Worm (Caenorhabditis elegans) whole organism, L4 larva: ENCODE measurements around the gene efa-6.
A peak's percentile ranks its signal among the peaks of the same experiment; 100 is the strongest.

Experiments
- F10B5.3 ChIP-seq: sonication (generic microtip); optimal IDR thresholded peaks from 2 replicates; lab custom pipeline; 2016; ENCODE audit warnings: mild to moderate bottlenecking, missing genetic modification characterization, missing compliant biosample characterization
- F44E2.7 ChIP-seq: fragments of 200-800 bp; sonication (Bioruptor generic); IDR thresholded peaks from 2 replicates; pipeline ENCODE4 v2.1.2; 2022; ENCODE audit warnings: missing genetic modification characterization, missing compliant biosample characterization
- F49E8.2 ChIP-seq: sonication (generic microtip); optimal IDR thresholded peaks from 2 replicates; lab custom pipeline; 2016; ENCODE audit warnings: missing compliant biosample characterization, mild to moderate bottlenecking, missing genetic modification characterization, borderline replicate concordance
- T20F7.1 ChIP-seq: fragments of 200-800 bp; sonication (Bioruptor generic); optimal IDR thresholded peaks from 2 replicates; lab custom pipeline; 2018; ENCODE audit warnings: mild to moderate bottlenecking, missing genetic modification characterization, missing compliant biosample characterization
- Y105C5A.15 ChIP-seq: fragments of 200-800 bp; sonication (Bioruptor generic); IDR thresholded peaks from 2 replicates; pipeline ENCODE4 v1.3.6; 2022; ENCODE audit warnings: missing genetic modification characterization, missing compliant biosample characterization
- Y48G9A.11 ChIP-seq: fragments of 200-800 bp; sonication (Bioruptor generic); IDR thresholded peaks from 2 replicates; pipeline ENCODE4 v1.3.6; 2022; ENCODE audit warnings: missing genetic modification reagents, missing genetic modification characterization, missing compliant biosample characterization
- aly-2 ChIP-seq: sonication (generic microtip); optimal IDR thresholded peaks from 2 replicates; lab custom pipeline; 2018; ENCODE audit warnings: missing biosample characterization, missing genetic modification characterization
- ceh-28 ChIP-seq: fragments of 150-350 bp; optimal IDR thresholded peaks from 2 replicates; lab custom pipeline; 2014; ENCODE audit warnings: missing biosample characterization, missing genetic modification reagents, missing genetic modification characterization
- ceh-44 ChIP-seq: fragments of 200-800 bp; sonication (Bioruptor generic); IDR thresholded peaks from 2 replicates; pipeline ENCODE4 v1.3.6; 2022; ENCODE audit warnings: missing genetic modification reagents, missing genetic modification characterization, missing compliant biosample characterization
- cey-2 ChIP-seq: sonication (generic microtip); optimal IDR thresholded peaks from 3 replicates; lab custom pipeline; 2017; ENCODE audit warnings: missing genetic modification characterization, mild to moderate bottlenecking, missing compliant biosample characterization, antibody characterized with exemption, borderline replicate concordance; ENCODE audit not compliant: insufficient read depth
- ctbp-1 ChIP-seq: fragments of 200-800 bp; sonication (Bioruptor generic); IDR thresholded peaks from 2 replicates; pipeline ENCODE4 v1.3.6; 2022; ENCODE audit warnings: missing genetic modification reagents, missing genetic modification characterization, missing compliant biosample characterization
- daf-8 ChIP-seq: fragments of 200-800 bp; sonication (Bioruptor generic); IDR thresholded peaks from 2 replicates; pipeline ENCODE4 v1.3.6; 2022; ENCODE audit warnings: missing genetic modification characterization, missing compliant biosample characterization
- dpl-1 ChIP-seq: fragments of 150-350 bp; optimal IDR thresholded peaks from 2 replicates; lab custom pipeline; 2014; ENCODE audit warnings: missing biosample characterization, missing genetic modification reagents, missing genetic modification characterization
- egl-27 ChIP-seq: sonication (generic microtip); optimal IDR thresholded peaks from 3 replicates; lab custom pipeline; 2017; ENCODE audit warnings: missing biosample characterization, missing genetic modification reagents, missing genetic modification characterization
- fkh-10 ChIP-seq: fragments of 150-350 bp; optimal IDR thresholded peaks from 2 replicates; lab custom pipeline; 2014; ENCODE audit warnings: missing biosample characterization, missing genetic modification reagents, missing genetic modification characterization
- gei-8 ChIP-seq: fragments of 200-800 bp; sonication (Bioruptor generic); optimal IDR thresholded peaks from 2 replicates; lab custom pipeline; 2018; ENCODE audit warnings: mild to moderate bottlenecking, missing genetic modification characterization, missing compliant biosample characterization
- hif-1 ChIP-seq, 2 experiments: sonication (generic microtip); optimal IDR thresholded peaks; 2 replicates each; lab custom pipeline; 2016 to 2017; ENCODE audit warnings: missing compliant biosample characterization in 2 of 2, missing genetic modification characterization in 2 of 2, missing genetic modification reagents in 2 of 2, missing genotype in 2 of 2, mild to moderate bottlenecking in 1 of 2
- hlh-11 ChIP-seq: fragments of 200-800 bp; sonication (Bioruptor generic); optimal IDR thresholded peaks from 2 replicates; lab custom pipeline; 2018; ENCODE audit warnings: mild to moderate bottlenecking, missing genetic modification characterization, missing compliant biosample characterization
- hlh-30 ChIP-seq: sonication (generic microtip); optimal IDR thresholded peaks from 2 replicates; lab custom pipeline; 2017; ENCODE audit warnings: antibody characterized with exemption, mild to moderate bottlenecking, missing genetic modification characterization, missing compliant biosample characterization; ENCODE audit not compliant: insufficient read depth
- hmg-1.1 ChIP-seq: fragments of 200-800 bp; sonication (Bioruptor generic); IDR thresholded peaks from 2 replicates; pipeline ENCODE4 v1.3.6; 2022; ENCODE audit warnings: missing genetic modification reagents, missing genetic modification characterization, missing compliant biosample characterization
- lin-1 ChIP-seq: fragments of 200-800 bp; sonication (Bioruptor generic); IDR thresholded peaks from 2 replicates; pipeline ENCODE4 v1.3.6; 2022; ENCODE audit warnings: missing genetic modification reagents, missing genetic modification characterization, missing compliant biosample characterization
- lin-13 ChIP-seq: fragments of 150-350 bp; optimal IDR thresholded peaks from 2 replicates; lab custom pipeline; 2014; ENCODE audit warnings: missing biosample characterization, missing genetic modification reagents, missing genetic modification characterization
- lin-39 ChIP-seq: fragments of 150-350 bp; optimal IDR thresholded peaks from 2 replicates; lab custom pipeline; 2014; ENCODE audit warnings: missing biosample characterization, missing genetic modification reagents, missing genetic modification characterization
- lsy-2 ChIP-seq, 2 experiments: fragments of 150-350 bp in 1 of 2; sonication (generic microtip) in 1 of 2; optimal IDR thresholded peaks; 2 replicates each; lab custom pipeline; 2014 to 2017; ENCODE audit warnings: missing biosample characterization in 2 of 2, missing genetic modification characterization in 2 of 2
- madf-5 ChIP-seq, 2 experiments: fragments of 200-800 bp; sonication (Bioruptor generic); IDR thresholded peaks; 2 replicates each; pipeline ENCODE4 v1.3.6; 2022; ENCODE audit warnings: missing compliant biosample characterization in 2 of 2, missing genetic modification characterization in 2 of 2
- madf-9 ChIP-seq: fragments of 200-800 bp; sonication (Bioruptor generic); conservative IDR thresholded peaks from 2 replicates; pipeline ENCODE4 v1.3.6; 2022; ENCODE audit warnings: missing genetic modification reagents, missing genetic modification characterization, missing compliant biosample characterization
- mdl-1 ChIP-seq, 2 experiments: fragments of 150-350 bp in 1 of 2; sonication (generic microtip) in 1 of 2; optimal IDR thresholded peaks; 2 replicates each; lab custom pipeline; 2014 to 2017; ENCODE audit warnings: missing biosample characterization in 2 of 2, missing genetic modification characterization in 2 of 2
- mep-1 ChIP-seq: fragments of 150-350 bp; sonication (generic microtip); optimal IDR thresholded peaks from 3 replicates; lab custom pipeline; 2014; ENCODE audit warnings: missing biosample characterization, missing genetic modification characterization
- mes-2 ChIP-seq: sonication (generic microtip); optimal IDR thresholded peaks from 2 replicates; lab custom pipeline; 2016; ENCODE audit warnings: missing genotype, mild to moderate bottlenecking, missing genetic modification characterization, missing compliant biosample characterization; ENCODE audit not compliant: poor library complexity, severe bottlenecking
- mxl-2 ChIP-seq: fragments of 200-800 bp; sonication (Bioruptor generic); conservative IDR thresholded peaks from 2 replicates; pipeline ENCODE4 v1.3.6; 2022; ENCODE audit warnings: missing genetic modification reagents, missing genetic modification characterization, missing compliant biosample characterization
- mxl-3 ChIP-seq: fragments of 200-800 bp; sonication (Bioruptor generic); optimal IDR thresholded peaks from 2 replicates; lab custom pipeline; 2018; ENCODE audit warnings: mild to moderate bottlenecking, missing genetic modification characterization, missing compliant biosample characterization
- nhr-11 ChIP-seq: fragments of 150-350 bp; optimal IDR thresholded peaks from 2 replicates; lab custom pipeline; 2014; ENCODE audit warnings: missing biosample characterization, missing genetic modification characterization
- nhr-42 ChIP-seq: fragments of 200-800 bp; sonication (Bioruptor generic); IDR thresholded peaks from 2 replicates; pipeline ENCODE4 v1.3.6; 2022; ENCODE audit warnings: missing genetic modification characterization, missing compliant biosample characterization
- nhr-77 ChIP-seq: fragments of 150-350 bp; optimal IDR thresholded peaks from 2 replicates; lab custom pipeline; 2014; ENCODE audit warnings: missing biosample characterization, missing genetic modification characterization
- pqm-1 ChIP-seq: sonication (generic microtip); optimal IDR thresholded peaks from 2 replicates; lab custom pipeline; 2017; ENCODE audit warnings: missing biosample characterization, missing genetic modification characterization
- rbr-2 ChIP-seq: sonication (generic microtip); optimal IDR thresholded peaks from 2 replicates; lab custom pipeline; 2016; ENCODE audit warnings: missing genotype, missing genetic modification characterization, missing compliant biosample characterization
- saeg-2 ChIP-seq: fragments of 200-800 bp; sonication (Bioruptor generic); IDR thresholded peaks from 2 replicates; pipeline ENCODE4 v1.3.6; 2022; ENCODE audit warnings: missing genetic modification reagents, missing genetic modification characterization, missing compliant biosample characterization
- sdz-12 ChIP-seq: fragments of 200-800 bp; sonication (Bioruptor generic); optimal IDR thresholded peaks from 2 replicates; lab custom pipeline; 2018; ENCODE audit warnings: mild to moderate bottlenecking, missing genetic modification characterization, missing compliant biosample characterization
- snpc-1.2 ChIP-seq: fragments of 200-800 bp; sonication (Bioruptor generic); IDR thresholded peaks from 2 replicates; pipeline ENCODE4 v1.3.6; 2022; ENCODE audit warnings: missing genetic modification reagents, missing genetic modification characterization, missing compliant biosample characterization
- snpc-4 ChIP-seq: fragments of 150-350 bp; optimal IDR thresholded peaks from 2 replicates; lab custom pipeline; 2014; ENCODE audit warnings: missing biosample characterization, missing genetic modification characterization
- spr-3 ChIP-seq: fragments of 200-800 bp; sonication (Bioruptor generic); optimal IDR thresholded peaks from 2 replicates; lab custom pipeline; 2018; ENCODE audit warnings: mild to moderate bottlenecking, missing genetic modification characterization, missing compliant biosample characterization
- zfp-3 ChIP-seq: fragments of 200-800 bp; sonication (Bioruptor generic); conservative IDR thresholded peaks from 2 replicates; pipeline ENCODE4 v1.3.6; 2022; ENCODE audit warnings: missing genetic modification reagents, missing genetic modification characterization, missing compliant biosample characterization
- zip-2 ChIP-seq: fragments of 150-350 bp; optimal IDR thresholded peaks from 2 replicates; lab custom pipeline; 2014; ENCODE audit warnings: missing biosample characterization, missing genetic modification characterization

The efa-6 gene

DNA sequence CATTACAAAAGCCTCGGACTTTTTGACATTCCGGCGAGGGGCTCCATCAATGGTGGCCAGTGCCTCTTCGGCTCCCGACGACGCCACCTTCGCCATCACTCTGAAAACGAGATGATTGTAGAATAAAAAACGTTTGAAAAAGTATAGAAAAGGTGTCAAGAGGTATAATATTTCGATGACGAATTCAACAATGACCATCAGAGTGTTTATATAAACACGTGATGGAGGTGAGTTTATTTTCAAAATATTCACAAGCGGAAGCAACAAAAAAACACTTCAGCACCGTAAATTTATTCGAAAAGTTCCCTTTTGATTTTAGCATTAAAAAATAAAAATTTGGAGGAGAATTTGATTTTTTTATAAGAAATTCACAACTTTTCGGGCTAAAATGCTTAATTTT lies at the start of gene efa-6:
Gene efa-6, minus strand, starts transcription at position 101 of the 400 bp plus-strand sequence.
- TF ChIP-seq spr-3 (GFP tag; lab: Kevin White, UChicago), result no peak
- TF ChIP-seq lin-1, result no peak
- no peak for TF ChIP-seq ceh-28 (tag; lab: Kevin White, UChicago)
- TF ChIP-seq zfp-3 (GFP tag; lab: Robert Waterston, UW), result no peak

DNA sequence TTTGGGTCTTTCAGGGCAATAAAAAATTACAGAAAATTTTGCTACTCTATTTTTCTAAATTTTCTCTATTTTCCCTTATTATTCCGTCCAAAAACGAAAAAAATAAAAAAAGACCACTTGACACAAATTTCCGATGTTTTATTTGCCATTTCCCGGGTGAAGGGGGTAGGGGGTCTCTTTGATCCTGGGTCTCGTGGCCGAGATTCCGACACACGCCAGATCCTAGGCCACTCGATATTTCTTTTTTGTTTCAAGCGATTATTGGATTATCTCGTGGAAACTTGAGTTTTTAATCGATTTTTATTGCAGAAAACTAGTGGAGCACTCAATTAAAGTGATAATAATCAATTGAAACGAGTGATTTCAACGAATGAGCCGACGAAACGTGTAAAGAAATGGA lies 38.6 kb upstream of the efa-6 start, which contains the start of the genes wdfy-3 and C26H9A.4:
Gene wdfy-3, plus strand, starts transcription at position 308 of the 400 bp plus-strand sequence.
Gene C26H9A.4, plus strand, starts transcription at position 317 of the 400 bp plus-strand sequence.
- TF ChIP-seq dpl-1 (GFP tag; lab: Kevin White, UChicago), result peak; percentile 28
- no peak for TF ChIP-seq mxl-3
- TF ChIP-seq F10B5.3 (tag; lab: Kevin White, UChicago), result no peak
- TF ChIP-seq, all 104 proteins: peak for 1

DNA sequence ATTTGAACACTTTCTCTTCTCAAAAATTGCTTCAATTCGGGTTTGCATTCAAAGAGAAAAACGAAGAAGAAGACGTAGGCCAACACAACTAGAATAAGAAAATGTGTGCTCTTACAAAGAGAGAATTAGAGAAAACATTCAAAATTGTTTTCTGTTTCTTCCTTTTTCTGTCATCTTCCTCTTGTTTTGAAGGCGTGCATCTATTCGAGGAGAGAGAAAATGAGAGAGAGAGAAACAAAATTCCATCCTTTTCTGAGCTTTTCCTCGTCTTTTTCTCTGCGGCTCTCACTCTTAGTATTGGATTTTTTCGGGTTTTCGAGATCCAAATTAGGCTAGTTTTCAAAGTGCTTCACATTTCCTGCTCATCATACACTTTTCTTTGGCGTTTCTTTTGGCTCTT lies 37.0 kb upstream of the efa-6 start:
- TF ChIP-seq snpc-1.2 (GFP tag; lab: Robert Waterston, UW) (no peak), madf-9 (no peak), dpl-1 (GFP tag; lab: Kevin White, UChicago) (peak; percentile 39), ceh-44 (GFP tag; lab: Robert Waterston, UW) (no peak), lsy-2 (tag; optimal IDR thresholded peaks at IDR 0.05; lab: Kevin White, UChicago) (peak in 1 of 2 experiments; percentile 78), T20F7.1 (no peak), madf-5 (GFP tag; IDR thresholded peaks at IDR 0.05; lab: Robert Waterston, UW) (no peak), ctbp-1 (GFP tag; lab: Robert Waterston, UW) (no peak), rbr-2 (peak; percentile 63), nhr-42 (GFP tag; lab: Robert Waterston, UW) (no peak), nhr-77 (tag; lab: Kevin White, UChicago) (no peak), mep-1 (tag; lab: Kevin White, UChicago) (peak; percentile 53), F49E8.2 (tag; lab: Kevin White, UChicago) (no peak), egl-27 (no peak), F44E2.7 (GFP tag; lab: Robert Waterston, UW) (no peak), fkh-10 (GFP tag; lab: Kevin White, UChicago) (peak; percentile 97), hmg-1.1 (no peak; the same call in 1 of the 2 replicates), Y105C5A.15 (GFP tag; lab: Robert Waterston, UW) (no peak), mdl-1 (tag; optimal IDR thresholded peaks at IDR 0.05; lab: Kevin White, UChicago) (peak in 1 of 2 experiments; percentile 58), lin-39 (tag; lab: Kevin White, UChicago) (no peak), saeg-2 (GFP tag; lab: Robert Waterston, UW) (no peak), cey-2 (no peak), daf-8 (GFP tag; lab: Robert Waterston, UW) (no peak), hif-1 (tag; optimal IDR thresholded peaks at IDR 0.05; lab: Kevin White, UChicago) (no peak), mxl-2 (GFP tag; lab: Robert Waterston, UW) (no peak), hlh-30 (tag; lab: Kevin White, UChicago) (peak; percentile 35), nhr-11 (tag; lab: Kevin White, UChicago) (no peak), zfp-3 (GFP tag; lab: Robert Waterston, UW) (no peak), snpc-4 (tag; lab: Kevin White, UChicago) (no peak), hlh-11 (tag; lab: Kevin White, UChicago) (no peak), zip-2 (tag; lab: Kevin White, UChicago) (no peak)

DNA sequence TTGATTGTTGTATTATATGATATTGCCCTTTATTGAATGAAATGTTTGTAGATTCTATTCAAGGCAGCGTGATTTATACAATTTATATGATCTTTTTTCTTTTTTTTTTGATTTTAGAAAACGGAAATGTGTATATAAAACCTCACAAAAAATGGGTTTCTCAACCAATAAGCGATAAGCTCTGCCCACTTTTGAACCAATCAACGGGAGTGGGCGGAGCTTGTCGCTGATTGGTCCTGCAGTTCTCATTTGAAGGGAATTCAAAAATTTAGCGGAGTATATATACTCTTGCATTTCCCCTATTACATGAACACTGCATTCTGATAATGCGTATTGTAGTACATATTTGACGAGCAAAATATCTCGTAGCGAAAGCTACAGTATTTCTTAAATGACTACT lies 36.1 kb upstream of the efa-6 start:
- TF ChIP-seq Y48G9A.11 (GFP tag; lab: Robert Waterston, UW), result no peak
- TF ChIP-seq mes-2, result no peak
- no peak for TF ChIP-seq mep-1 (tag; lab: Kevin White, UChicago)
- TF ChIP-seq sdz-12 (GFP tag; lab: Kevin White, UChicago), result no peak
- TF ChIP-seq aly-2 (tag; lab: Kevin White, UChicago), result no peak
- no peak for TF ChIP-seq madf-9
- no peak for TF ChIP-seq ctbp-1 (GFP tag; lab: Robert Waterston, UW)
- TF ChIP-seq pqm-1 (tag; lab: Kevin White, UChicago), result no peak
- TF ChIP-seq dpl-1 (GFP tag; lab: Kevin White, UChicago), result no peak
- no peak for TF ChIP-seq lin-13 (GFP tag; lab: Kevin White, UChicago)
- TF ChIP-seq gei-8, result no peak
